Comparison of ENCODE assay signal across 1 fruit fly cellular context in the genomic region with DNA sequence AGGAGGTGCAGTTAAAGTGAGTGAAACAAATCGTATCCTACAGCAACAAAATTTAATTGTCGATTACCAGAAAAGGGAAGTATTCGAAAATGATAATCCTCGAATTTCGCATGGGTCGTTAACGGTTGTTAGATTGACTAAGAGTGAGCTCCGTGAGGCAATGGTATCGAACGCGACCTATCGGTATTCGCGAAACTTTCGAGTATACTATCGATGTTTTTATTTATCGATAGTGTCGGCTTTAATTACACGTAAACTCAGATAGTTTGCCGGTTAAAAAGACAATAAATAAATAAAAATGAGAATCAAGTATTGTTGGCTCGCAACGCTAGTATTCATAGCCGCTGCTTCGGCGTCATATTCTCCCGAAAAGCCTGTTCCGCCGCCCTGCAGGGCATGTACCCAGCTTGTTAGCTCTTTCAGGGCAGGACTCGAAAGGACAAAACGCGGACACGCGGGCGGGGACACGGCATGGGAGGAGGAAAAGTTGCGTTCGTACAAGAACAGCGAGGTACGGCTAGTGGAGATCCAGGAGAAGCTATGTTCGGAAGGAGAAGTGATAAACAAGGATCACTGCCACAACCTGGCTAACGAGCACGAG.
TF ChIP-seq lines count a peak whose summit lies in the region.

Gene Creld (plus strand): TSS at position 220 of the 601 bp plus-strand sequence.

TF ChIP-seq in whole organism, embryonic, 481 proteins besides CTCF, POLR2A, EP300 and RAD21 (continued from another document):
- TF ChIP-seq Dfd (GFP tag; optimal IDR thresholded peaks at IDR 0.05; lab: Kevin White, UChicago) (no peak), stwl (tag; optimal IDR thresholded peaks at IDR 0.05; lab: Kevin White, UChicago) (peak; percentile 85), sens (GFP tag; lab: Kevin White, UChicago) (peak; percentile 65), CG2116 (GFP tag; optimal IDR thresholded peaks at IDR 0.05; lab: Kevin White, UChicago) (peak; percentile 82), Fer1 (GFP tag; optimal IDR thresholded peaks at IDR 0.05; lab: Kevin White, UChicago) (peak; percentile 43), CG34224 (GFP tag; IDR thresholded peaks at IDR 0.05; lab: Robert Waterston, UW; ENCODE audit: partially characterized antibody) (peak; percentile 100), CG18011 (GFP tag; optimal IDR thresholded peaks at IDR 0.05; lab: Kevin White, UChicago) (no peak), lilli (GFP tag; optimal IDR thresholded peaks at IDR 0.05; lab: Kevin White, UChicago) (peak; percentile 43), CG11504 (tag; optimal IDR thresholded peaks at IDR 0.05; lab: Kevin White, UChicago) (no peak), Max (GFP tag; optimal IDR thresholded peaks at IDR 0.05; lab: Kevin White, UChicago) (peak; percentile 8), Deaf1 (tag; optimal IDR thresholded peaks at IDR 0.05; lab: Kevin White, UChicago) (no peak), Med (GFP tag; lab: Kevin White, UChicago) (peak; percentile 86), ato (GFP tag; IDR thresholded peaks at IDR 0.05; lab: Robert Waterston, UW; ENCODE audit: partially characterized antibody) (peak; percentile 99), vnd (GFP tag; IDR thresholded peaks at IDR 0.05; lab: Robert Waterston, UW; ENCODE audit: partially characterized antibody) (peak; percentile 100), amos (GFP tag; IDR thresholded peaks at IDR 0.05; lab: Robert Waterston, UW; ENCODE audit: partially characterized antibody) (peak; percentile 100), hb (GFP tag; IDR thresholded peaks at IDR 0.05; lab: Robert Waterston, UW; ENCODE audit: partially characterized antibody) (peak; percentile 99), Sry-δ (GFP tag; optimal IDR thresholded peaks at IDR 0.05; lab: Kevin White, UChicago) (peak; percentile 94), B-H2 (GFP tag; optimal IDR thresholded peaks at IDR 0.05; lab: Kevin White, UChicago) (peak; percentile 36), CoRest (tag; optimal IDR thresholded peaks at IDR 0.05; lab: Kevin White, UChicago) (no peak), CG3995 (GFP tag; optimal IDR thresholded peaks at IDR 0.05; lab: Kevin White, UChicago) (peak; percentile 56), sqz (GFP tag; optimal IDR thresholded peaks at IDR 0.05; lab: Kevin White, UChicago) (no peak), jigr1 (GFP tag; IDR thresholded peaks at IDR 0.05; lab: Robert Waterston, UW) (no peak), CG10209 (GFP tag; optimal IDR thresholded peaks at IDR 0.05; lab: Kevin White, UChicago) (no peak), CG1792 (GFP tag; optimal IDR thresholded peaks at IDR 0.05; lab: Kevin White, UChicago) (peak; percentile 10), Ets65A (GFP tag; lab: Kevin White, UChicago) (peak; percentile 63), gfzf (GFP tag; optimal IDR thresholded peaks at IDR 0.05; lab: Kevin White, UChicago) (peak; percentile 41), Ptx1 (GFP tag; IDR thresholded peaks at IDR 0.05; lab: Robert Waterston, UW) (no peak), CG13624 (GFP tag; optimal IDR thresholded peaks at IDR 0.05; lab: Kevin White, UChicago) (peak; percentile 52), Bgb (GFP tag; IDR thresholded peaks at IDR 0.05; lab: Robert Waterston, UW; ENCODE audit: partially characterized antibody) (peak; percentile 100), gce (GFP tag; IDR thresholded peaks at IDR 0.05; lab: Robert Waterston, UW) (no peak), MESR4 (GFP tag; optimal IDR thresholded peaks at IDR 0.05; lab: Kevin White, UChicago) (peak; percentile 42), CG6683 (GFP tag; optimal IDR thresholded peaks at IDR 0.05; lab: Kevin White, UChicago) (no peak), CHES-1-like (GFP tag; optimal IDR thresholded peaks at IDR 0.05; lab: Kevin White, UChicago) (peak; percentile 14), tna (GFP tag; IDR thresholded peaks at IDR 0.05; lab: Robert Waterston, UW; ENCODE audit: partially characterized antibody) (peak; percentile 100), CG12659 (GFP tag; optimal IDR thresholded peaks at IDR 0.05; lab: Kevin White, UChicago) (peak; percentile 63), CG6791 (GFP tag; IDR thresholded peaks at IDR 0.05; lab: Robert Waterston, UW; ENCODE audit: partially characterized antibody) (peak; percentile 100), CG9437 (GFP tag; optimal IDR thresholded peaks at IDR 0.05; lab: Kevin White, UChicago) (peak; percentile 89), MTF-1 (GFP tag; optimal IDR thresholded peaks at IDR 0.05; lab: Kevin White, UChicago; ENCODE audit: borderline replicate concordance) (no peak), phol (tag; optimal IDR thresholded peaks at IDR 0.05; lab: Kevin White, UChicago) (peak; percentile 29), CG33213 (GFP tag; optimal IDR thresholded peaks at IDR 0.05; lab: Kevin White, UChicago) (peak; percentile 54), Ets97D (GFP tag; optimal IDR thresholded peaks at IDR 0.05; lab: Kevin White, UChicago) (peak; percentile 75), Opbp (GFP tag; IDR thresholded peaks at IDR 0.05; lab: Robert Waterston, UW; ENCODE audit: partially characterized antibody) (peak; percentile 100), CG12155 (GFP tag; optimal IDR thresholded peaks at IDR 0.05; lab: Kevin White, UChicago) (no peak), zen2 (GFP tag; IDR thresholded peaks at IDR 0.05; lab: Robert Waterston, UW; ENCODE audit: partially characterized antibody) (peak; percentile 100), Dp (GFP tag; optimal IDR thresholded peaks at IDR 0.05; lab: Kevin White, UChicago) (peak; percentile 59), CG18262 (tag; optimal IDR thresholded peaks at IDR 0.05; lab: Kevin White, UChicago) (peak; percentile 44), HmgZ (tag; optimal IDR thresholded peaks at IDR 0.05; lab: Kevin White, UChicago) (peak; percentile 74), mirr (GFP tag; optimal IDR thresholded peaks at IDR 0.05; lab: Kevin White, UChicago) (no peak), fd64A (GFP tag; optimal IDR thresholded peaks at IDR 0.05; lab: Kevin White, UChicago) (no peak), hbn (GFP tag; IDR thresholded peaks at IDR 0.05; lab: Robert Waterston, UW; ENCODE audit: partially characterized antibody) (peak; percentile 100), zfh1 (GFP tag; IDR thresholded peaks at IDR 0.05; lab: Robert Waterston, UW) (0 out of 3 replicates have a peak, but pooled peaks have one; percentile 22), Hr78 (GFP tag; optimal IDR thresholded peaks at IDR 0.05; lab: Kevin White, UChicago) (peak in 1 of 2 experiments; percentile 98), CG4617 (GFP tag; optimal IDR thresholded peaks at IDR 0.05; lab: Kevin White, UChicago; ENCODE audit: borderline replicate concordance) (peak; percentile 54), knrl (GFP tag; IDR thresholded peaks at IDR 0.05; lab: Robert Waterston, UW; ENCODE audit: partially characterized antibody) (peak; percentile 100), YL-1 (GFP tag; optimal IDR thresholded peaks at IDR 0.05; lab: Kevin White, UChicago) (peak; percentile 67), row (GFP tag; IDR thresholded peaks at IDR 0.05; lab: Robert Waterston, UW) (peak; percentile 45), HLH4C (GFP tag; IDR thresholded peaks at IDR 0.05; lab: Robert Waterston, UW; ENCODE audit: partially characterized antibody) (peak; percentile 100), CG3838 (GFP tag; optimal IDR thresholded peaks at IDR 0.05; lab: Kevin White, UChicago) (no peak), CG14710 (tag; optimal IDR thresholded peaks at IDR 0.05; lab: Kevin White, UChicago) (peak; percentile 39), kay (GFP tag; optimal IDR thresholded peaks at IDR 0.05; lab: Kevin White, UChicago) (peak; percentile 11), MBD-R2 (GFP tag; IDR thresholded peaks at IDR 0.05; lab: Robert Waterston, UW) (peak; percentile 90), CG14860 (GFP tag; IDR thresholded peaks at IDR 0.05; lab: Robert Waterston, UW; ENCODE audit: partially characterized antibody) (peak; percentile 100), CG10543 (GFP tag; optimal IDR thresholded peaks at IDR 0.05; lab: Kevin White, UChicago) (no peak), BEAF-32 (GFP tag; optimal IDR thresholded peaks at IDR 0.05; lab: Kevin White, UChicago) (peak; percentile 99), CG7963 (GFP tag; IDR thresholded peaks at IDR 0.05; lab: Robert Waterston, UW; ENCODE audit: partially characterized antibody) (peak; percentile 99), CG9797 (GFP tag; optimal IDR thresholded peaks at IDR 0.05; lab: Kevin White, UChicago) (peak; percentile 37), Dref (GFP tag; IDR thresholded peaks at IDR 0.05; lab: Robert Waterston, UW) (peak; percentile 98), CG33557 (GFP tag; optimal IDR thresholded peaks at IDR 0.05; lab: Kevin White, UChicago) (no peak), zen (tag; optimal IDR thresholded peaks at IDR 0.05; lab: Kevin White, UChicago) (peak; percentile 50), pzg (GFP tag; optimal IDR thresholded peaks at IDR 0.05; lab: Kevin White, UChicago) (peak; percentile 93), CG17186 (GFP tag; optimal IDR thresholded peaks at IDR 0.05; lab: Kevin White, UChicago) (peak; percentile 45), Dbx (GFP tag; IDR thresholded peaks at IDR 0.05; lab: Robert Waterston, UW) (peak; percentile 51; the same call in 1 of the 3 replicates), HmgD (GFP tag; optimal IDR thresholded peaks at IDR 0.05; lab: Kevin White, UChicago) (peak; percentile 13), inv (GFP tag; IDR thresholded peaks at IDR 0.05; lab: Robert Waterston, UW; ENCODE audit: partially characterized antibody) (peak; percentile 99), Pdp1 (GFP tag; optimal IDR thresholded peaks at IDR 0.05; lab: Kevin White, UChicago) (peak in 1 of 2 experiments; percentile 34), Lim3 (GFP tag; IDR thresholded peaks at IDR 0.05; lab: Robert Waterston, UW) (no peak), Nf-YC (tag; optimal IDR thresholded peaks at IDR 0.05; lab: Kevin White, UChicago) (no peak), Sin3A (optimal IDR thresholded peaks at IDR 0.05; lab: Kevin White, UChicago) (peak; percentile 60), CG14667 (GFP tag; IDR thresholded peaks at IDR 0.05; lab: Robert Waterston, UW) (no peak), vfl (GFP tag; optimal IDR thresholded peaks at IDR 0.05; lab: Kevin White, UChicago) (peak; percentile 23), pita (GFP tag; optimal IDR thresholded peaks at IDR 0.05; lab: Kevin White, UChicago) (peak; percentile 47), CG7987 (GFP tag; optimal IDR thresholded peaks at IDR 0.05; lab: Kevin White, UChicago) (peak; percentile 16), Atf-2 (GFP tag; optimal IDR thresholded peaks at IDR 0.05; lab: Kevin White, UChicago) (peak; percentile 0), Myb (GFP tag; optimal IDR thresholded peaks at IDR 0.05; lab: Kevin White, UChicago) (peak; percentile 90), cwo (GFP tag; optimal IDR thresholded peaks at IDR 0.05; lab: Kevin White, UChicago) (no peak), CG7372 (GFP tag; IDR thresholded peaks at IDR 0.05; lab: Robert Waterston, UW) (no peak), unc-4 (GFP tag; IDR thresholded peaks at IDR 0.05; lab: Robert Waterston, UW; ENCODE audit: partially characterized antibody) (peak; percentile 99), CG4854 (GFP tag; optimal IDR thresholded peaks at IDR 0.05; lab: Kevin White, UChicago) (peak; percentile 29), CG42726 (GFP tag; IDR thresholded peaks at IDR 0.05; lab: Robert Waterston, UW; ENCODE audit: partially characterized antibody) (peak; percentile 100), CG13287 (GFP tag; IDR thresholded peaks at IDR 0.05; lab: Robert Waterston, UW; ENCODE audit: partially characterized antibody) (peak; percentile 100), CG15514 (GFP tag; optimal IDR thresholded peaks at IDR 0.05; lab: Kevin White, UChicago) (peak; percentile 94), CG2120 (GFP tag; optimal IDR thresholded peaks at IDR 0.05; lab: Kevin White, UChicago) (peak; percentile 9), E2f2 (GFP tag; IDR thresholded peaks at IDR 0.05; lab: Robert Waterston, UW) (peak; percentile 72), CG16813 (GFP tag; IDR thresholded peaks at IDR 0.05; lab: Robert Waterston, UW; ENCODE audit: partially characterized antibody) (peak; percentile 100), lbe (GFP tag; optimal IDR thresholded peaks at IDR 0.05; lab: Kevin White, UChicago) (peak; percentile 61), mld (GFP tag; IDR thresholded peaks at IDR 0.05; lab: Robert Waterston, UW; ENCODE audit: partially characterized antibody) (peak; percentile 100), gro (GFP tag; optimal IDR thresholded peaks at IDR 0.05; lab: Kevin White, UChicago) (peak; percentile 75), bbx (GFP tag; IDR thresholded peaks at IDR 0.05; lab: Robert Waterston, UW; ENCODE audit: partially characterized antibody) (peak; percentile 100)
